Worm (Caenorhabditis elegans) whole organism, young adult: ENCODE results near the gene Y43F8C.5.

Experiments
- Y67H2A.10 ChIP-seq: fragments of 200-800 bp; sonication (Bioruptor generic); conservative IDR thresholded peaks from 2 replicates; pipeline ENCODE4 v1.3.6; 2022; ENCODE audit warnings: missing genetic modification reagents, missing genetic modification characterization, missing compliant biosample characterization
- atf-7 ChIP-seq: sonication (generic microtip); optimal IDR thresholded peaks from 2 replicates; lab custom pipeline; 2017; ENCODE audit warnings: mild to moderate bottlenecking, missing genetic modification characterization, missing compliant biosample characterization
- lin-40 ChIP-seq: sonication (generic microtip); optimal IDR thresholded peaks from 2 replicates; lab custom pipeline; 2016; ENCODE audit warnings: missing genetic modification characterization, mild to moderate bottlenecking, missing compliant biosample characterization, missing genotype, missing genetic modification reagents

DNA sequence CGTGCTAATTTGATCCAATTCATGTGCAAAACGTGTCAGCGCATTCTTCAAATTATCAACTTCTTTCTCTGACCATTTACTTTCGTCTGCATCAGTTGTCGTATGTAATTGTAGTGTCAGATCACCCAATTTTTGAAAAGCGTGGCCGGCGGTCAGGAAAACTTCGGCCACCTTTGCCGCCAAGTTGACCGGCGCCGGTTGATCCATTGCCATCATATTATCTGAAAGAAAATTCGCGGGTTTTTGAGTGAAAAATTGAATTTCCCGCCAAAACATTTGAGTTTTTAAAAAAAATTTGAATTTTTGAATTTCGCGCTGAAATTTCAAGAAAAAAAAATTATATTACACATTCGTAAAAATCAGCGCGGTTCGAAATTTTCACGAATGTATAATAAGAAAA is 5.4 kb upstream of the Y43F8C.5 start:
- TF ChIP-seq atf-7 (tag; lab: Kevin White, UChicago) (no peak), Y67H2A.10 (GFP tag; lab: Robert Waterston, UW) (no peak), lin-40 (tag; lab: Kevin White, UChicago) (no peak)
